Fruit fly (Drosophila melanogaster): ENCODE results near the gene Qsox4.
A peak's percentile ranks its signal among the peaks of the same experiment; 100 is the strongest.

Qsox4 gene

DNA sequence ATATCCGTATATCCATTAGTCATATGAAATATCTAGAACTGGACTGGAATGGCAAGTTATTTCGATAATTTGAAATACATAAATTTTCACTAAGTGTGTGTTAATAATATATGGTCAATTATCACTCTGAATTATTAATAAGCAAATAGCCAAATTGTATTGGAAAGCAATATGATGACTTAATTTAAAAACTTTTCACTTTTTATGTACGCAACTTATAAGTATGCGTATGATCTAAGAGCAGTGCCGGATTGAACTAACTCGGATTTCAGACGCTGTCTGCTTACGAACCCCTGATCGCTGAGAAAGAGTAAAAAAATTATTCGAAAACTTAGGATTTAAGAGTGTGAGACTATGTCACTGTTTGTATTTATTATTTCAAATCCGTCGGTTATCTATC is 19.0 kb downstream of the Qsox4 start, which contains the start of gene CG10232:
CG10232 (minus strand) TSS at position 101 of the 400 bp plus-strand sequence.
- TF ChIP-seq Mio (GFP tag; optimal IDR thresholded peaks at IDR 0.05) (no peak), Hnf4 (GFP tag; optimal IDR thresholded peaks at IDR 0.05) (no peak), Vsx2 (GFP tag; optimal IDR thresholded peaks at IDR 0.05; ENCODE audit: partially characterized antibody) (no peak), tai (GFP tag; optimal IDR thresholded peaks at IDR 0.05) (no peak), Abd-B (GFP tag; optimal IDR thresholded peaks at IDR 0.05) (no peak), GATAd (GFP tag; optimal IDR thresholded peaks at IDR 0.05) (no peak), dl (GFP tag; optimal IDR thresholded peaks at IDR 0.05; ENCODE audit: insufficient read depth in 1 of 2, partially characterized antibody in 2 of 2) (no peak), Dif (GFP tag; optimal IDR thresholded peaks at IDR 0.05; ENCODE audit: partially characterized antibody) (no peak), woc (GFP tag; optimal IDR thresholded peaks at IDR 0.05) (no peak), dmrt93B (GFP tag; optimal IDR thresholded peaks at IDR 0.05) (no peak), h (GFP tag; optimal IDR thresholded peaks at IDR 0.05) (no peak), Myc (optimal IDR thresholded peaks at IDR 0.05) (no peak), Hr83 (GFP tag; optimal IDR thresholded peaks at IDR 0.05; ENCODE audit: poor library complexity, severe bottlenecking) (no peak), Sp1 (GFP tag; optimal IDR thresholded peaks at IDR 0.05) (no peak), br (GFP tag; optimal IDR thresholded peaks at IDR 0.05) (no peak)

- TF ChIP-seq OdsH (GFP tag; optimal IDR thresholded peaks at IDR 0.05) = no peak
- peak; percentile 8 for TF ChIP-seq CG9705 (GFP tag; optimal IDR thresholded peaks at IDR 0.05)
- no peak for TF ChIP-seq sage (GFP tag; optimal IDR thresholded peaks at IDR 0.05)
- no peak for TF ChIP-seq woc (GFP tag; optimal IDR thresholded peaks at IDR 0.05)
- no peak for TF ChIP-seq CG32264 (GFP tag; optimal IDR thresholded peaks at IDR 0.05)
- TF ChIP-seq jim (GFP tag; optimal IDR thresholded peaks at IDR 0.05) = no peak
- no peak for TF ChIP-seq Mio (GFP tag; optimal IDR thresholded peaks at IDR 0.05)
- no peak for TF ChIP-seq Abd-B (GFP tag; optimal IDR thresholded peaks at IDR 0.05)
- TF ChIP-seq brk (GFP tag; optimal IDR thresholded peaks at IDR 0.05) = peak; percentile 44
- peak; percentile 39 for TF ChIP-seq HLH106 (tag; optimal IDR thresholded peaks at IDR 0.05)
- peak; percentile 23 for TF ChIP-seq Hnf4 (GFP tag; optimal IDR thresholded peaks at IDR 0.05)
- peak; percentile 1 for TF ChIP-seq Vsx2 (GFP tag; optimal IDR thresholded peaks at IDR 0.05; ENCODE audit: partially characterized antibody)
- no peak for TF ChIP-seq Jra (GFP tag; optimal IDR thresholded peaks at IDR 0.05)
- TF ChIP-seq pan (optimal IDR thresholded peaks at IDR 0.05) = no peak
- TF ChIP-seq tai (GFP tag; optimal IDR thresholded peaks at IDR 0.05) = no peak
- no peak for TF ChIP-seq Rel (GFP tag; optimal IDR thresholded peaks at IDR 0.05)
- TF ChIP-seq Rel (tag; optimal IDR thresholded peaks at IDR 0.05) = no peak
- peak; percentile 30 for TF ChIP-seq fru (GFP tag; optimal IDR thresholded peaks at IDR 0.05)
- TF ChIP-seq CrebA (GFP tag; optimal IDR thresholded peaks at IDR 0.05; ENCODE audit: borderline replicate concordance) = peak; percentile 6
- TF ChIP-seq usp (GFP tag; optimal IDR thresholded peaks at IDR 0.05) = no peak
- TF ChIP-seq Dif (GFP tag; optimal IDR thresholded peaks at IDR 0.05; ENCODE audit: partially characterized antibody) = no peak
- TF ChIP-seq Myc (optimal IDR thresholded peaks at IDR 0.05) = no peak
- TF ChIP-seq psq (GFP tag; optimal IDR thresholded peaks at IDR 0.05) = no peak
- TF ChIP-seq Hr78 (GFP tag; optimal IDR thresholded peaks at IDR 0.05) = no peak
- TF ChIP-seq rgr (GFP tag; optimal IDR thresholded peaks at IDR 0.05) = peak; percentile 17
- peak; percentile 25 for TF ChIP-seq dmrt93B (GFP tag; optimal IDR thresholded peaks at IDR 0.05)
- peak; percentile 41 for TF ChIP-seq h (GFP tag; optimal IDR thresholded peaks at IDR 0.05)
- TF ChIP-seq dsf (GFP tag; optimal IDR thresholded peaks at IDR 0.05; ENCODE audit: borderline replicate concordance) = no peak
- no peak for TF ChIP-seq Sp1 (GFP tag; optimal IDR thresholded peaks at IDR 0.05)
- peak in 1 of 2 experiments; percentile 49 for TF ChIP-seq foxo (GFP tag; optimal IDR thresholded peaks at IDR 0.05)
- no peak for TF ChIP-seq sv (GFP tag; optimal IDR thresholded peaks at IDR 0.05)
Observed at dm6 chr3R:23721936-23722335, 19.4 kb downstream of the Qsox4 start.

DNA sequence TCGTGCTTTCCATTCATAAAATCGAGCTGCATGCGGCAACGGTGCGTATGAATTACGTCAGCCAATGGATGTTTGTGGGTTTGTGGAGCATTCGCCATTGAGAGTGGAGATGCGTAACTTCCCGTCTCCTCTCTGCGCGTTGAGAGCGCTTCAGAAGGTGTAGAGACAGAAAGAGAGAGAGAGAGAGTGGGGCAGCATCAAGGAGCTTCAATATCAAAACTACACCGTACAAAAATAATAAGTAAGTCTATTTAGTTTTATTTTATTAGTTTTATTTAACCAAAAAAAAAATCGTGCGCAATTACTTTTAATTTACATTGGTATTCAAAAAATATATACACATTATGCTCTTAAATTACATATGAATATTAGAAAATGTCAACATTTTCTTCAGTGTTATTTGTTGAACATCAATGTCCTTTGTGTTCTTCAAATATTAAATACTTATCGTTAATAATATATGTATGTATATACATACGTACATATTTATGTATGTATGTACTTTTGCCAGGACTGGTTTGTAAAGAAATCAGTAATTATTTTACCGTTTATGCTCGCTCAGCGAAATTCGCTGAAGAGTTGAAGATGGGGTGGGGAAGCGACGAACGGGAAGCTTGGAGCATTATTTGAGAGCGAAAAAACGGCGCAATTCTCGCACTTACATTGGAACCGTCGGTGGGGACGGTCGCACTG is 20.3 kb downstream of the Qsox4 start, which contains the start of gene CG10365:
CG10365 (plus strand) TSS at position 652 of the 693 bp plus-strand sequence.
- peak; percentile 18 for TF ChIP-seq Vsx2 (GFP tag; optimal IDR thresholded peaks at IDR 0.05; ENCODE audit: partially characterized antibody)
- TF ChIP-seq lola (GFP tag; optimal IDR thresholded peaks at IDR 0.05) = no peak
- TF ChIP-seq Myc (optimal IDR thresholded peaks at IDR 0.05) = no peak
- no peak for TF ChIP-seq dsf (GFP tag; optimal IDR thresholded peaks at IDR 0.05; ENCODE audit: borderline replicate concordance)
- peak; percentile 81 for TF ChIP-seq fru (GFP tag; optimal IDR thresholded peaks at IDR 0.05)
- TF ChIP-seq foxo (GFP tag; optimal IDR thresholded peaks at IDR 0.05) = peak in 1 of 2 experiments; percentile 91
- TF ChIP-seq dmrt93B (GFP tag; optimal IDR thresholded peaks at IDR 0.05) = peak; percentile 35
- TF ChIP-seq ey (GFP tag; optimal IDR thresholded peaks at IDR 0.05) = peak; percentile 43
- no peak for TF ChIP-seq pan (optimal IDR thresholded peaks at IDR 0.05)
- TF ChIP-seq OdsH (GFP tag; optimal IDR thresholded peaks at IDR 0.05) = peak; percentile 91
- TF ChIP-seq N (GFP tag; optimal IDR thresholded peaks at IDR 0.05) = no peak
- TF ChIP-seq Dif (GFP tag; optimal IDR thresholded peaks at IDR 0.05; ENCODE audit: partially characterized antibody) = peak; percentile 88
- no peak for TF ChIP-seq Hr83 (GFP tag; optimal IDR thresholded peaks at IDR 0.05; ENCODE audit: poor library complexity, severe bottlenecking)
- TF ChIP-seq HLH106 (tag; optimal IDR thresholded peaks at IDR 0.05) = peak; percentile 76
- no peak for TF ChIP-seq Hr78 (GFP tag; optimal IDR thresholded peaks at IDR 0.05)
- peak; percentile 52 for TF ChIP-seq Hnf4 (GFP tag; optimal IDR thresholded peaks at IDR 0.05)
- peak; percentile 53 for TF ChIP-seq woc (GFP tag; optimal IDR thresholded peaks at IDR 0.05)
- TF ChIP-seq dl (GFP tag; optimal IDR thresholded peaks at IDR 0.05; ENCODE audit: insufficient read depth in 1 of 2, partially characterized antibody in 2 of 2) = peak; percentile 50 to 80
- peak; percentile 93 for TF ChIP-seq Sp1 (GFP tag; optimal IDR thresholded peaks at IDR 0.05)
- TF ChIP-seq brk (GFP tag; optimal IDR thresholded peaks at IDR 0.05) = peak; percentile 69
- TF ChIP-seq jim (GFP tag; optimal IDR thresholded peaks at IDR 0.05) = no peak
- peak; percentile 7 for TF ChIP-seq tai (GFP tag; optimal IDR thresholded peaks at IDR 0.05)
- no peak for TF ChIP-seq Jra (GFP tag; optimal IDR thresholded peaks at IDR 0.05)
- TF ChIP-seq CG9705 (GFP tag; optimal IDR thresholded peaks at IDR 0.05) = peak; percentile 21
- peak; percentile 85 for TF ChIP-seq rgr (GFP tag; optimal IDR thresholded peaks at IDR 0.05)
- TF ChIP-seq usp (GFP tag; optimal IDR thresholded peaks at IDR 0.05) = no peak
- peak; percentile 85 for TF ChIP-seq psq (GFP tag; optimal IDR thresholded peaks at IDR 0.05)
- peak; percentile 76 for TF ChIP-seq h (GFP tag; optimal IDR thresholded peaks at IDR 0.05)
- no peak for TF ChIP-seq CrebA (GFP tag; optimal IDR thresholded peaks at IDR 0.05; ENCODE audit: borderline replicate concordance)
- TF ChIP-seq Rel (GFP tag; optimal IDR thresholded peaks at IDR 0.05) = no peak
- peak; percentile 2 for TF ChIP-seq Rel (tag; optimal IDR thresholded peaks at IDR 0.05)
- no peak for TF ChIP-seq Dfd (GFP tag; optimal IDR thresholded peaks at IDR 0.05)
- TF ChIP-seq GATAd (GFP tag; optimal IDR thresholded peaks at IDR 0.05) = no peak
